Fruit fly (Drosophila melanogaster): ENCODE results near the gene Dnah3.

The Dnah3 gene

DNA sequence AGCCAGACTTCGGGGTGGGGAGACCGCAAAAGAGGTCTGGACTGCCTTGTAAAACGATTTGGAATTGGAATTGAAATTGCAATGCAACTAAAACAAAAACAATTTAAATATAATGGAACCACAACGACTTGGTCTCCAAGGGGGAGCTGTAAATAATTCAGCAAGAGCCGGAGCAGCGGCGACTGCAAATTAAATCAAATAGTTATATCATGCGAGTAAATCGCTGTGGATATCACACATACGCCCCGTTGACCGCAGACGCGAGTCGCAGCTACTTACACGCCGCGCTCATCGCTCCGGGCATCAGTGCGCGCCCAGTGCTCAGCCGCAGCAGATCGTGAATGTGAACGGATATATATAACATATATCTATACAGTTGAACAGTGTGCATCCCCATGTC, 49.0 kb downstream of the Dnah3 start, which contains the start of gene Rh50:
Gene Rh50 (plus strand): TSS at position 301 of the 400 bp plus-strand sequence.
- TF ChIP-seq CG12605 (GFP tag; IDR thresholded peaks at IDR 0.05): no peak
- TF ChIP-seq Ets98B (GFP tag; IDR thresholded peaks at IDR 0.05): no peak
- TF ChIP-seq Snoo (tag; optimal IDR thresholded peaks at IDR 0.05): no peak
- TF ChIP-seq Pif1B (GFP tag; optimal IDR thresholded peaks at IDR 0.05): no peak
- TF ChIP-seq CG17806 (tag; optimal IDR thresholded peaks at IDR 0.05): no peak
- no peak for TF ChIP-seq CG13204 (GFP tag; optimal IDR thresholded peaks at IDR 0.05)

DNA sequence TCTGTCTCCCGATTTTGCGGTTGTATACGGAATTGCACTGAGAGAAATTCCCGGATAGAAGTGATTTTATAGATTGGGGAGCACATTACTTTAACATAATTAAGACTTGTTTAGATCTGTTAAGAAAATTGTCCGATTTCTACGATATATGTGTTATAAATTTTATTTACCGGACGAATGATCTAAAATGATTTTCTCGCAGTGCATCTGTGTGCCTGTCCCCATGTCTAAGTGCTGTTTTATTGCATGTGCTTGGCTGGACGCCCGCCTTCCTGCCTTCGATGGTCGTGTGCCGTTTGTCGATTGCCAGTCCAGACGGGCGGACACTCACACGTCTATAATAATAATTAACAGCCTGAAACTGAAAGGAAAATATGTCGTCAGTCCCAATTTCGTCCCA, 59.9 kb downstream of the Dnah3 start:
- TF ChIP-seq D1 (tag; optimal IDR thresholded peaks at IDR 0.05) (no peak), Ets98B (GFP tag; IDR thresholded peaks at IDR 0.05) (no peak), CG34367 (tag; optimal IDR thresholded peaks at IDR 0.05) (no peak), gl (tag; optimal IDR thresholded peaks at IDR 0.05) (no peak), CG12605 (GFP tag; IDR thresholded peaks at IDR 0.05) (no peak), fd96Ca (GFP tag; IDR thresholded peaks at IDR 0.05) (no peak), rn (GFP tag; IDR thresholded peaks at IDR 0.05) (no peak), CG13204 (GFP tag; optimal IDR thresholded peaks at IDR 0.05) (no peak), CG4496 (GFP tag; IDR thresholded peaks at IDR 0.05) (no peak), Snoo (tag; optimal IDR thresholded peaks at IDR 0.05) (no peak), CG9948 (tag; optimal IDR thresholded peaks at IDR 0.05) (no peak), EcR (GFP tag; optimal IDR thresholded peaks at IDR 0.05) (no peak), Pif1A (GFP tag; optimal IDR thresholded peaks at IDR 0.05) (no peak), CG32121 (GFP tag; IDR thresholded peaks at IDR 0.05) (no peak), CG10348 (GFP tag; IDR thresholded peaks at IDR 0.05) (no peak), CG17806 (tag; optimal IDR thresholded peaks at IDR 0.05) (no peak)

DNA sequence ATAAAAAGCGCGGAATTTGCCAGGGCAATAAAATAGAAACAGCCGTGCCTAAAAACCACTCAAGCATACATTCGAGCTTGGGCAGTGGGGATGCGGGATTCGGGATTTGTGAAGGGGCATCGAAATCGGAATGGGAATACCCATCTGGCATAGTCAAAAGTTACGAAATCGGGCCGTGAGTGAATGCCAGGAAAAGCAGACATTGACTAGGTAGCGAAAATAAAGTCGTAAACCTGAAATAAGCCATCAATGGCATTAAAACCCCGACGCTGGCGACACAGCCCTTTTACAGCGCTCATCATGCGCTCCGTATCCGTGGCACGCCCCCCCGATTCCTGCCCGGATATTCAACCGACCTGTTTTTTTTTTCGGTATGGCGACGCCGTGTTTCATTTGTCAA, 63.5 kb downstream of the Dnah3 start:
- TF ChIP-seq CG15710 (tag; optimal IDR thresholded peaks at IDR 0.05) (no peak), CG13204 (GFP tag; optimal IDR thresholded peaks at IDR 0.05) (no peak)

DNA sequence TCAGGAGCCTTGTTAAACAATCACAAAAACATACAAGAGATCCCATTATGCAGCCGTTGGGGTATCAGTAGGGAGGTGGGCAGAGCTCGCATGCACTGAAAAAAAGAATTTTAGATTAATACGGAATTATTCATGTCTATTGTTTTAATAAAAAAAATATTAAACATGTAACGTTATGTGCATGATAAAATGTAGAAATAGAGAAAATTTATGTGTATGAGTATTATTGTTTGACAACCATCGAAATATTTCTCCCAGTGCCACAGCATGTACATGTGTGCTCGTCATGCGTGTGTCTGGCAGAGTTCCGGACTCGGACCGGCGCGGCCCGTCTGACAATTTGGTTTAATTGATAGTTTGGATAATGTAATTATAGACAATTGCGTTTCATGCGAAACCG, 68.7 kb downstream of the Dnah3 start:
- TF ChIP-seq CG4496 (GFP tag; IDR thresholded peaks at IDR 0.05) (no peak), CG17806 (tag; optimal IDR thresholded peaks at IDR 0.05) (no peak), CG8301 (tag; optimal IDR thresholded peaks at IDR 0.05) (no peak)
